4 worm cellular contexts compared by ENCODE assay signal in the genomic region with DNA sequence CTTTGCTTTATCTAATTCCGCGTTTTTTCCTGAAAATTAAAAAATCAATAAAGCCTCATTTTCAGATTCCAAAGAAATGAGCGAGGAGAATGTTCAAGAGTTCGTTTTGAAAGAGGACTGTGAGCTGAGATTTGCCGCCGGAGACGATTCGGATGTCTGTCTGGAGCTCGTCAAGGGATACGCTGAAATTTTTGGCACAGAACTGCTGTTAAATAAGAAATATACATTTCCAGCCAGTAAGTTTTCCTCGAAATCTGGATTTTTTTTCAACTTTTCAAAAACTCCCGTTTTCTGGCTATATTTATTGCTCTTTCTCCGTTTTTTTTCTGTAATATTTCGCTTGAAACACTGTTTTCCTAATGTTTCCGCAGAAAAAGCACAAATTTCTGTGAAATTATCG.
A peak's percentile ranks its signal among the peaks of the same experiment; 100 is the strongest.
TF ChIP-seq lines count a peak whose summit lies in the region.

TSS of gene clpf-1 (plus strand) at position 66 of the 400 bp plus-strand sequence.

TF ChIP-seq in whole organism, L2 larva, 48 proteins besides CTCF, POLR2A, EP300 and RAD21:
- TF ChIP-seq crh-2 (tag; optimal IDR thresholded peaks at IDR 0.05; lab: Kevin White, UChicago) = no peak
- peak; percentile 21 for TF ChIP-seq lin-13 (GFP tag; optimal IDR thresholded peaks at IDR 0.05; lab: Kevin White, UChicago)
- TF ChIP-seq nhr-11 (tag; optimal IDR thresholded peaks at IDR 0.05; lab: Kevin White, UChicago) = no peak
- TF ChIP-seq nhr-10 (tag; optimal IDR thresholded peaks at IDR 0.05; lab: Kevin White, UChicago) = no peak
- no peak for TF ChIP-seq ztf-1 (GFP tag; conservative IDR thresholded peaks at IDR 0.05; lab: Robert Waterston, UW)
- no peak for TF ChIP-seq R02D3.7 (tag; optimal IDR thresholded peaks at IDR 0.05; lab: Kevin White, UChicago)
- TF ChIP-seq unc-39 (tag; optimal IDR thresholded peaks at IDR 0.05; lab: Kevin White, UChicago) = no peak
- TF ChIP-seq ceh-82 (tag; optimal IDR thresholded peaks at IDR 0.05; lab: Kevin White, UChicago) = no peak
- no peak for TF ChIP-seq fos-1 (tag; optimal IDR thresholded peaks at IDR 0.05; lab: Kevin White, UChicago)
- peak; percentile 7 for TF ChIP-seq ztf-4 (tag; optimal IDR thresholded peaks at IDR 0.05; lab: Kevin White, UChicago)
- no peak for TF ChIP-seq nhr-21 (tag; optimal IDR thresholded peaks at IDR 0.05; lab: Kevin White, UChicago)
- no peak for TF ChIP-seq ztf-11 (tag; optimal IDR thresholded peaks at IDR 0.05; lab: Kevin White, UChicago)

TF ChIP-seq in whole organism, L3 larva, 47 proteins besides CTCF, POLR2A, EP300 and RAD21:
- TF ChIP-seq ceh-9 (tag; optimal IDR thresholded peaks at IDR 0.05; lab: Kevin White, UChicago) = no peak
- peak; percentile 21 for TF ChIP-seq ama-1 (optimal IDR thresholded peaks at IDR 0.05; lab: Kevin White, UChicago)

TF ChIP-seq in whole organism, L4 larva, 104 proteins besides CTCF, POLR2A, EP300 and RAD21:
- TF ChIP-seq dve-1 (tag; optimal IDR thresholded peaks at IDR 0.05; lab: Kevin White, UChicago; ENCODE audit: insufficient read depth) = peak; percentile 39
- TF ChIP-seq Y105C5A.15 (GFP tag; IDR thresholded peaks at IDR 0.05; lab: Robert Waterston, UW) = no peak
- TF ChIP-seq lin-38 (GFP tag; IDR thresholded peaks at IDR 0.05; lab: Robert Waterston, UW) = peak; percentile 20; the same call in 1 of the 2 replicates
- TF ChIP-seq ceh-62 (tag; optimal IDR thresholded peaks at IDR 0.05; lab: Kevin White, UChicago) = no peak
- peak; percentile 61 for TF ChIP-seq ama-1 (optimal IDR thresholded peaks at IDR 0.05; lab: Kevin White, UChicago)
- no peak for TF ChIP-seq zag-1 (tag; optimal IDR thresholded peaks at IDR 0.05; lab: Kevin White, UChicago)
- no peak for TF ChIP-seq T20F7.1 (GFP tag; optimal IDR thresholded peaks at IDR 0.05; lab: Kevin White, UChicago)
- TF ChIP-seq aha-1 (tag; lab: Kevin White, UChicago) = peak; percentile 94
- TF ChIP-seq madf-5 (GFP tag; IDR thresholded peaks at IDR 0.05; lab: Robert Waterston, UW) = no peak
- no peak for TF ChIP-seq nhr-102 (tag; optimal IDR thresholded peaks at IDR 0.05; lab: Kevin White, UChicago)

TF ChIP-seq in whole organism, young adult, 124 proteins besides CTCF, POLR2A, EP300 and RAD21:
- no peak for TF ChIP-seq snpc-4 (GFP tag; optimal IDR thresholded peaks at IDR 0.05; lab: Kevin White, UChicago)
- TF ChIP-seq snpc-4 (tag; optimal IDR thresholded peaks at IDR 0.05; lab: Kevin White, UChicago) = peak in 1 of 4 experiments; percentile 19
- TF ChIP-seq lin-54 (GFP tag; optimal IDR thresholded peaks at IDR 0.05; lab: Kevin White, UChicago) = peak; percentile 24
- no peak for TF ChIP-seq F37B4.10 (GFP tag; IDR thresholded peaks at IDR 0.05; lab: Robert Waterston, UW)
- peak; percentile 14 for TF ChIP-seq snpc-3.4 (tag; optimal IDR thresholded peaks at IDR 0.05; lab: Kevin White, UChicago)
- no peak for TF ChIP-seq ccch-3 (GFP tag; optimal IDR thresholded peaks at IDR 0.05; lab: Kevin White, UChicago)
- peak; percentile 48 for TF ChIP-seq madf-6 (GFP tag; IDR thresholded peaks at IDR 0.05; lab: Robert Waterston, UW)
- TF ChIP-seq rcor-1 (GFP tag; IDR thresholded peaks at IDR 0.05; lab: Robert Waterston, UW) = peak; percentile 9; the same call in 1 of the 2 replicates
- 0 out of 2 replicates have a peak, but pooled peaks have one; percentile 26 for TF ChIP-seq ekl-4 (GFP tag; IDR thresholded peaks at IDR 0.05; lab: Robert Waterston, UW)
- no peak for TF ChIP-seq K11D2.4 (GFP tag; IDR thresholded peaks at IDR 0.05; lab: Robert Waterston, UW)
- TF ChIP-seq egl-18 (GFP tag; IDR thresholded peaks at IDR 0.05; lab: Robert Waterston, UW) = no peak
- TF ChIP-seq mcd-1 (GFP tag; IDR thresholded peaks at IDR 0.05; lab: Robert Waterston, UW) = 0 out of 2 replicates have a peak, but pooled peaks have one; percentile 20
TF ChIP-seq in whole organism, young adult: peak in this region for 7.
